Worm (Caenorhabditis elegans) whole organism, L1 larva: ENCODE measurements around the gene Y40C5A.4.
A peak's percentile ranks its signal among the peaks of the same experiment; 100 is the strongest.

Experiments used
- C04F5.9 ChIP-seq: sonication (generic microtip); optimal IDR thresholded peaks from 2 replicates; lab custom pipeline; 2016; ENCODE audit warnings: missing genetic modification characterization, missing compliant biosample characterization
- C16A3.4 ChIP-seq: fragments of 150-350 bp; optimal IDR thresholded peaks from 2 replicates; lab custom pipeline; 2014; ENCODE audit warnings: missing biosample characterization, missing genetic modification characterization
- C34B4.2 ChIP-seq: sonication (generic microtip); optimal IDR thresholded peaks from 2 replicates; lab custom pipeline; 2017; ENCODE audit warnings: mild to moderate bottlenecking, missing genetic modification characterization, missing compliant biosample characterization
- aly-2 ChIP-seq: fragments of 150-350 bp; optimal IDR thresholded peaks from 2 replicates; lab custom pipeline; 2014; ENCODE audit warnings: missing biosample characterization, missing genetic modification characterization
- ama-1 ChIP-seq: fragments of 150-350 bp; optimal IDR thresholded peaks from 2 replicates; lab custom pipeline; 2014
- blmp-1 ChIP-seq: fragments of 150-350 bp; optimal IDR thresholded peaks from 2 replicates; lab custom pipeline; 2014; ENCODE audit warnings: missing biosample characterization, missing genetic modification characterization
- ceh-82 ChIP-seq, 3 experiments: fragments of 150-350 bp in 1 of 3; sonication (generic microtip) in 2 of 3; optimal IDR thresholded peaks; 2 replicates each; lab custom pipeline; 2014 to 2017; ENCODE audit warnings: missing biosample characterization in 3 of 3, missing genetic modification characterization in 3 of 3
- ceh-88 ChIP-seq: fragments of 200-800 bp; sonication (Bioruptor generic); IDR thresholded peaks from 2 replicates; pipeline ENCODE4 v1.3.6; 2022; ENCODE audit warnings: missing genetic modification characterization, missing compliant biosample characterization
- ces-1 ChIP-seq: fragments of 150-350 bp; optimal IDR thresholded peaks from 2 replicates; lab custom pipeline; 2014; ENCODE audit warnings: missing biosample characterization, missing genetic modification reagents, missing genetic modification characterization
- dsc-1 ChIP-seq: sonication (generic microtip); optimal IDR thresholded peaks from 2 replicates; lab custom pipeline; 2016; ENCODE audit warnings: mild to moderate bottlenecking, missing genetic modification characterization, missing compliant biosample characterization
- efl-1 ChIP-seq, 4 experiments: fragments of 150-350 bp; optimal IDR thresholded peaks in 3 of 4; peaks in 1 of 4; 1 replicate in 1 of 4; 2 replicates in 3 of 4; lab custom pipeline; 2014; ENCODE audit warnings: missing biosample characterization in 2 of 4, missing genetic modification characterization in 2 of 4, missing genetic modification reagents in 2 of 4
- elt-2 ChIP-seq: sonication (generic microtip); optimal IDR thresholded peaks from 2 replicates; lab custom pipeline; 2016; ENCODE audit warnings: missing genetic modification characterization, mild to moderate bottlenecking, inconsistent platforms, missing compliant biosample characterization, missing genetic modification reagents
- elt-3 ChIP-seq, 6 experiments: fragments of 150-350 bp in 1 of 6; sonication (generic microtip); optimal IDR thresholded peaks; 2 replicates each; lab custom pipeline; 2017 to 2018; ENCODE audit warnings: missing biosample characterization in 6 of 6, missing genetic modification characterization in 6 of 6, inconsistent platforms in 1 of 6
- fkh-4 ChIP-seq: sonication (generic microtip); optimal IDR thresholded peaks from 2 replicates; lab custom pipeline; 2016; ENCODE audit warnings: missing compliant biosample characterization, missing genetic modification characterization, borderline replicate concordance
- grh-1 ChIP-seq: fragments of 200-800 bp; sonication (Bioruptor generic); IDR thresholded peaks from 2 replicates; pipeline ENCODE4 v1.3.6; 2022; ENCODE audit warnings: missing genetic modification reagents, missing genetic modification characterization, missing compliant biosample characterization
- hlh-17 ChIP-seq: fragments of 200-800 bp; sonication (Bioruptor generic); optimal IDR thresholded peaks from 2 replicates; lab custom pipeline; 2018; ENCODE audit warnings: missing genetic modification characterization, mild to moderate bottlenecking, missing compliant biosample characterization, moderate library complexity, borderline replicate concordance
- irx-1 ChIP-seq: sonication (generic microtip); optimal IDR thresholded peaks from 2 replicates; lab custom pipeline; 2016; ENCODE audit warnings: missing genetic modification characterization, missing compliant biosample characterization
- lin-14 ChIP-seq: fragments of 200-800 bp; sonication (Bioruptor generic); optimal IDR thresholded peaks from 2 replicates; lab custom pipeline; 2018; ENCODE audit warnings: mild to moderate bottlenecking, missing genetic modification characterization, moderate library complexity, missing compliant biosample characterization
- lin-15B ChIP-seq: fragments of 150-350 bp; sonication (generic microtip); optimal IDR thresholded peaks from 3 replicates; lab custom pipeline; 2014; ENCODE audit warnings: missing biosample characterization, missing genetic modification characterization
- lin-35 ChIP-seq, 2 experiments: fragments of 150-350 bp; optimal IDR thresholded peaks; 2 replicates each; lab custom pipeline; 2014; ENCODE audit warnings: missing biosample characterization in 2 of 2, missing genetic modification characterization in 2 of 2, missing genetic modification reagents in 2 of 2
- lin-39 ChIP-seq: fragments of 150-350 bp; optimal IDR thresholded peaks from 2 replicates; lab custom pipeline; 2014; ENCODE audit warnings: missing biosample characterization, missing genetic modification reagents, missing genetic modification characterization
- lir-3 ChIP-seq: sonication (generic microtip); optimal IDR thresholded peaks from 2 replicates; lab custom pipeline; 2016; ENCODE audit warnings: mild to moderate bottlenecking, missing genetic modification characterization, moderate library complexity, missing compliant biosample characterization; ENCODE audit not compliant: poor library complexity
- mab-9 ChIP-seq: fragments of 200-800 bp; sonication (Bioruptor generic); IDR thresholded peaks from 2 replicates; pipeline ENCODE4 v1.3.6; 2022; ENCODE audit warnings: missing genetic modification reagents, missing genetic modification characterization, missing compliant biosample characterization
- mdl-1 ChIP-seq, 2 experiments: fragments of 150-350 bp; optimal IDR thresholded peaks; 2 replicates each; lab custom pipeline; 2014 to 2017; ENCODE audit warnings: missing biosample characterization in 2 of 2, missing genetic modification characterization in 2 of 2, inconsistent platforms in 1 of 2
- mep-1 ChIP-seq: fragments of 150-350 bp; optimal IDR thresholded peaks from 2 replicates; lab custom pipeline; 2014; ENCODE audit warnings: missing biosample characterization, missing genetic modification characterization
- nhr-20 ChIP-seq: sonication (generic microtip); optimal IDR thresholded peaks from 2 replicates; lab custom pipeline; 2016; ENCODE audit warnings: mild to moderate bottlenecking, missing genetic modification characterization, missing compliant biosample characterization
- nhr-47 ChIP-seq: sonication (generic microtip); optimal IDR thresholded peaks from 2 replicates; lab custom pipeline; 2016; ENCODE audit warnings: mild to moderate bottlenecking, missing genetic modification characterization, moderate library complexity, missing compliant biosample characterization
- nhr-71 ChIP-seq: sonication (generic microtip); optimal IDR thresholded peaks from 2 replicates; lab custom pipeline; 2016; ENCODE audit warnings: mild to moderate bottlenecking, missing genetic modification characterization, moderate library complexity, missing compliant biosample characterization
- nhr-84 ChIP-seq: sonication (generic microtip); optimal IDR thresholded peaks from 2 replicates; lab custom pipeline; 2017; ENCODE audit warnings: missing biosample characterization, missing genetic modification characterization
- nhr-85 ChIP-seq: sonication (generic microtip); peaks from one replicate; lab custom pipeline; 2016; ENCODE audit warnings: missing genetic modification characterization, inconsistent platforms, missing compliant biosample characterization
- nhr-90 ChIP-seq: sonication (generic microtip); optimal IDR thresholded peaks from 2 replicates; lab custom pipeline; 2016; ENCODE audit warnings: mild to moderate bottlenecking, missing genetic modification characterization, missing compliant biosample characterization; ENCODE audit not compliant: poor library complexity
- pag-3 ChIP-seq: sonication (generic microtip); optimal IDR thresholded peaks from 2 replicates; lab custom pipeline; 2017; ENCODE audit warnings: missing genetic modification characterization, mild to moderate bottlenecking, missing compliant biosample characterization, antibody characterized with exemption, borderline replicate concordance; ENCODE audit not compliant: insufficient read depth
- pax-3 ChIP-seq: fragments of 200-800 bp; sonication (Bioruptor generic); optimal IDR thresholded peaks from 2 replicates; lab custom pipeline; 2018; ENCODE audit warnings: mild to moderate bottlenecking, missing genetic modification characterization, moderate library complexity, missing compliant biosample characterization
- rnt-1 ChIP-seq: sonication (generic microtip); optimal IDR thresholded peaks from 2 replicates; lab custom pipeline; 2016; ENCODE audit warnings: mild to moderate bottlenecking, missing genetic modification characterization, moderate library complexity, missing compliant biosample characterization
- skn-1 ChIP-seq: fragments of 150-350 bp; optimal IDR thresholded peaks from 2 replicates; lab custom pipeline; 2014; ENCODE audit warnings: missing biosample characterization, missing genetic modification characterization
- snpc-4 ChIP-seq: fragments of 150-350 bp; optimal IDR thresholded peaks from 2 replicates; lab custom pipeline; 2014; ENCODE audit warnings: missing biosample characterization, missing genetic modification characterization
- snu-23 ChIP-seq: sonication (generic microtip); optimal IDR thresholded peaks from 2 replicates; lab custom pipeline; 2016; ENCODE audit warnings: missing genetic modification characterization, missing compliant biosample characterization
- sptf-1 ChIP-seq: fragments of 150-350 bp; optimal IDR thresholded peaks from 2 replicates; lab custom pipeline; 2014; ENCODE audit warnings: missing biosample characterization, missing genetic modification characterization
- swsn-7 ChIP-seq: sonication (generic microtip); optimal IDR thresholded peaks from 2 replicates; lab custom pipeline; 2016; ENCODE audit warnings: missing genetic modification characterization, missing compliant biosample characterization
- unc-30 ChIP-seq: sonication (generic microtip); optimal IDR thresholded peaks from 2 replicates; lab custom pipeline; 2017; ENCODE audit warnings: missing biosample characterization, missing genetic modification characterization
- unc-62 ChIP-seq: fragments of 150-350 bp; optimal IDR thresholded peaks from 2 replicates; lab custom pipeline; 2014; ENCODE audit warnings: missing biosample characterization, missing genetic modification reagents, missing genetic modification characterization
- unc-86 ChIP-seq: sonication (generic microtip); optimal IDR thresholded peaks from 2 replicates; lab custom pipeline; 2016; ENCODE audit warnings: missing genetic modification characterization, missing compliant biosample characterization
- xbp-1 ChIP-seq: sonication (generic microtip); optimal IDR thresholded peaks from 2 replicates; lab custom pipeline; 2016; ENCODE audit warnings: missing genetic modification characterization, missing compliant biosample characterization
- zip-4 ChIP-seq: fragments of 200-800 bp; sonication (Bioruptor generic); optimal IDR thresholded peaks from 2 replicates; lab custom pipeline; 2018; ENCODE audit warnings: mild to moderate bottlenecking, missing genetic modification characterization, moderate library complexity, missing compliant biosample characterization
- ztf-4 ChIP-seq: fragments of 150-350 bp; optimal IDR thresholded peaks from 2 replicates; lab custom pipeline; 2014; ENCODE audit warnings: missing biosample characterization, missing genetic modification characterization

Y40C5A.4 gene

DNA sequence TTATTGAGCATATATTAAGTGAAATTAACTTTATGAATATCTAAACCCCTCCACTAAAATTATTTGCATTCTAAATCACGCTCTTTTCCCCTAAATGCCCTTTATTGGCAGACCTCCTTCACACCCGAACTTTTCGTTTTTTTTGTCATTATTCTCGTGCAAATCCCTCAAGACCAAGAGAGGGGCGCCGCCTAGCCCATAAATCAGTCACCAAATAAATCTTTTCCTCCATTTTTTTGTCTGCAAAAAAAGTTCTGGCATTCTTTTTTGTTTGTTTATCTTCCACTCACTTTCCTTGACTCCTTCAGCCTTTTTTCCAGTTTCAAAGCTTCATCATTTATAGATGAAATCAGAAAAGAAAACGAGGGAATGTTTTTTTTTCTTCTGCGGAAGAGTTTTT, 46.0 kb downstream of the Y40C5A.4 start:
- TF ChIP-seq ceh-88 (no peak), lin-14 (GFP tag; lab: Kevin White, UChicago) (peak; percentile 46), mep-1 (peak; percentile 7)

DNA sequence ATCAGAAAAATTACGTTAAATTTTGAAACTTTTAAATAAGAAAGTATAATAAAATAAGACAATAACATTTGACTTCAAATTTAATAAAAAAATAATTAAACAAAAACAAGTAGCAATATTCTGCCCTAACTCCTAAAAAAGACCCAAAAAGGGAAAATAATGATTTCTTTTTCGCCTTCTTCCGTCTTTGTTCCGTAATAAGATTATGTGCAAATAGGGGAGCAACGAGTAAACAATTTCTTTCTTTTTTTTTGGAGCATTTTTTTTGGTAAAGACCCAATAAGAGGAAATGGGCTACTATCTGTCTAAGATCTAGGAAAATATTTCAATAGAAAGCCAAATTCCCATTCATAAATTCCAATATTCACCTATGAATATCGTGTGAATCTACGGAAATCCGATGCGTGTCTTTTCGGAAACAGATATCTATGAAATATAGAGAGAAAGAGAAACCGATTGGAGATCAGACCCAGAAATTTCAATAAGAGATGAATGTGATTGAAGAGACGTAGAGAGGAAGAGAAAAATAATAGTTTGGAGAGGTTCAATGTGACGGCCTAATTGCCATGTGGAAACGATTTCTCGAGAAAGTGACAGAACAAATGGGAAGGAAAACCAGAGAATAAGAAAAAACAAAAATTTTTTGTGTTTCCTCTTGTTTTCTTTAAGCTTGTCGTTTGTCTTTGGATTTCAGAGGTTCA, 46.9 kb downstream of the Y40C5A.4 start:
- TF ChIP-seq blmp-1, result peak; percentile 88
- peak; percentile 84 for TF ChIP-seq nhr-85 (tag; lab: Kevin White, UChicago)
- peak; percentile 61 for TF ChIP-seq lin-14 (GFP tag; lab: Kevin White, UChicago)
- TF ChIP-seq elt-3 (tag; optimal IDR thresholded peaks at IDR 0.05; lab: Kevin White, UChicago), result peak in 1 of 6 experiments; percentile 45
- peak; percentile 19 for TF ChIP-seq mep-1
- peak; percentile 18 for TF ChIP-seq rnt-1 (tag; lab: Kevin White, UChicago)
- peak in 1 of 2 experiments; percentile 21 for TF ChIP-seq efl-1 (optimal IDR thresholded peaks at IDR 0.05; lab: Kevin White, UChicago)
- TF ChIP-seq efl-1 (GFP tag; optimal IDR thresholded peaks at IDR 0.05 in 1 of 2; lab: Kevin White, UChicago), result no peak
- TF ChIP-seq lin-35 (GFP tag; optimal IDR thresholded peaks at IDR 0.05; lab: Kevin White, UChicago), result peak in 1 of 2 experiments; percentile 12
- TF ChIP-seq pag-3, result no peak
- peak; percentile 21 for TF ChIP-seq C16A3.4 (tag; lab: Kevin White, UChicago)
- TF ChIP-seq snu-23, result peak; percentile 60
- TF ChIP-seq dsc-1 (tag; lab: Kevin White, UChicago), result peak; percentile 80
- TF ChIP-seq nhr-71 (tag; lab: Kevin White, UChicago), result peak; percentile 41
- peak in 1 of 2 experiments; percentile 17 for TF ChIP-seq mdl-1 (tag; optimal IDR thresholded peaks at IDR 0.05; lab: Kevin White, UChicago)
- no peak for TF ChIP-seq zip-4 (GFP tag; lab: Kevin White, UChicago)
- peak; percentile 3 for TF ChIP-seq nhr-20 (tag; lab: Kevin White, UChicago)
- peak; percentile 40 for TF ChIP-seq fkh-4 (tag; lab: Kevin White, UChicago)
- TF ChIP-seq ces-1 (GFP tag; lab: Kevin White, UChicago), result no peak
- TF ChIP-seq swsn-7 (tag; lab: Kevin White, UChicago), result no peak

DNA sequence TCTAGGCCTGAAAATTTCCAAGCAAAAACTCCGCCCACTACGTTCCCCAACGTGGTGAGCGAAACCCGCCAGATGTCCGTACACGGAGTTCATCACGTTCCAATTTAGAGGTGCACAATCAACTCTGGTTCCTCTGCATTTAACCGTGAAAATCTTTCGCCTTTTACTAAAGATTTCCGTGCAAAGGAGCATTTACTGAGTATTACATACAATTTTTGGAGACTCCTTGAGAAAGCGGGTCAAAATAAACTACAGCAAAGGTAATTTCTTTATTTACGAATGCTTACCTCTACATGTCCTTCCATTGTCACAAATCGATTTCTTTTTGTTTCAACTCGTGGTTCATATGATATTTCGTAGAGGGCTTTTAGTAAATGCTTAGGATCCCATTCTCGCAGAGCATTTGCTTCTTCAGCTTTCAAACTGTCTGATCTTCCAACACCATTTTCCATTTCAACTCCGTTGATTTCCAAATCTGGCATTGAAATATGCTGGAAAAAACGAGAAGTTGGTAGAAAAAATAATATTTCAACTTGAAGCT, 48.2 kb downstream of the Y40C5A.4 start, which contains the start of gene F42C5.9:
Gene F42C5.9, minus strand, starts transcription at position 491 of the 541 bp plus-strand sequence.
- no peak for TF ChIP-seq unc-86 (tag; lab: Kevin White, UChicago)
- TF ChIP-seq ama-1, result peak; percentile 28
- peak; percentile 29 for TF ChIP-seq nhr-47 (tag; lab: Kevin White, UChicago)
- peak; percentile 72 for TF ChIP-seq nhr-90 (tag; lab: Kevin White, UChicago)
- TF ChIP-seq elt-2 (tag; lab: Kevin White, UChicago), result peak; percentile 53
- no peak for TF ChIP-seq aly-2 (tag; lab: Kevin White, UChicago)
- TF ChIP-seq lir-3 (tag; lab: Kevin White, UChicago), result no peak
- TF ChIP-seq nhr-20 (tag; lab: Kevin White, UChicago), result no peak
- no peak for TF ChIP-seq dsc-1 (tag; lab: Kevin White, UChicago)
- no peak for TF ChIP-seq xbp-1 (tag; lab: Kevin White, UChicago)
- no peak for TF ChIP-seq C04F5.9 (tag; lab: Kevin White, UChicago)
- no peak for TF ChIP-seq C34B4.2 (tag; lab: Kevin White, UChicago)
- no peak for TF ChIP-seq irx-1
- no peak for TF ChIP-seq unc-30 (tag; lab: Kevin White, UChicago)
- TF ChIP-seq zip-4 (GFP tag; lab: Kevin White, UChicago), result no peak
- no peak for TF ChIP-seq unc-62 (GFP tag; lab: Kevin White, UChicago)
- TF ChIP-seq pax-3 (tag; lab: Kevin White, UChicago), result no peak
- TF ChIP-seq blmp-1, result no peak
- TF ChIP-seq efl-1 (optimal IDR thresholded peaks at IDR 0.05; lab: Kevin White, UChicago), result peak in 1 of 2 experiments; percentile 14
- TF ChIP-seq efl-1 (GFP tag; optimal IDR thresholded peaks at IDR 0.05 in 1 of 2; lab: Kevin White, UChicago), result no peak
- no peak for TF ChIP-seq lin-15B (tag; lab: Kevin White, UChicago)
- no peak for TF ChIP-seq lin-39 (tag; lab: Kevin White, UChicago)
- TF ChIP-seq mab-9 (GFP tag; lab: Robert Waterston, UW), result no peak
- TF ChIP-seq skn-1 (tag; lab: Kevin White, UChicago), result no peak
- no peak for TF ChIP-seq nhr-84
- no peak for TF ChIP-seq elt-3 (tag; optimal IDR thresholded peaks at IDR 0.05; lab: Kevin White, UChicago)
- TF ChIP-seq snpc-4 (tag; lab: Kevin White, UChicago), result peak; percentile 94
- no peak for TF ChIP-seq ztf-4 (tag; lab: Kevin White, UChicago)
- TF ChIP-seq grh-1 (GFP tag; lab: Robert Waterston, UW), result no peak
- TF ChIP-seq ceh-82 (tag; optimal IDR thresholded peaks at IDR 0.05; lab: Kevin White, UChicago), result no peak
- TF ChIP-seq hlh-17 (GFP tag; lab: Kevin White, UChicago), result no peak
- TF ChIP-seq nhr-71 (tag; lab: Kevin White, UChicago), result peak; percentile 48
- TF ChIP-seq mdl-1 (tag; optimal IDR thresholded peaks at IDR 0.05; lab: Kevin White, UChicago), result no peak
- TF ChIP-seq sptf-1 (tag; lab: Kevin White, UChicago), result no peak
